Worm (Caenorhabditis elegans) whole organism, L3 larva: ENCODE results near the gene W03B1.5.
A peak's percentile ranks its signal among the peaks of the same experiment; 100 is the strongest.

Experiments
- R02D3.7 ChIP-seq: fragments of 150-350 bp; optimal IDR thresholded peaks from 2 replicates; lab custom pipeline; 2014; ENCODE audit warnings: missing biosample characterization, missing genetic modification characterization
- aly-2 ChIP-seq: fragments of 150-350 bp; optimal IDR thresholded peaks from 2 replicates; lab custom pipeline; 2014; ENCODE audit warnings: missing biosample characterization, missing genetic modification characterization
- ama-1 ChIP-seq: fragments of 150-350 bp; optimal IDR thresholded peaks from 2 replicates; lab custom pipeline; 2018
- daf-12 ChIP-seq: fragments of 150-350 bp; optimal IDR thresholded peaks from 2 replicates; lab custom pipeline; 2014; ENCODE audit warnings: missing biosample characterization, missing genetic modification reagents, missing genetic modification characterization
- egl-27 ChIP-seq: sonication (generic microtip); optimal IDR thresholded peaks from 4 replicates; lab custom pipeline; 2017; ENCODE audit warnings: missing biosample characterization, missing genetic modification reagents, missing genetic modification characterization
- egl-5 ChIP-seq: fragments of 150-350 bp; optimal IDR thresholded peaks from 2 replicates; lab custom pipeline; 2017; ENCODE audit warnings: missing biosample characterization, missing genetic modification reagents, missing genetic modification characterization, inconsistent platforms
- elt-1 ChIP-seq: fragments of 150-350 bp; optimal IDR thresholded peaks from 2 replicates; lab custom pipeline; 2014; ENCODE audit warnings: missing biosample characterization, missing genetic modification characterization
- elt-2 ChIP-seq: sonication (generic microtip); optimal IDR thresholded peaks from 2 replicates; lab custom pipeline; 2016; ENCODE audit warnings: missing genetic modification reagents, mild to moderate bottlenecking, missing genetic modification characterization, missing compliant biosample characterization
- elt-3 ChIP-seq, 3 experiments: fragments of 150-350 bp in 1 of 3; sonication (generic microtip) in 2 of 3; optimal IDR thresholded peaks; 2 replicates in 2 of 3; 4 replicates in 1 of 3; lab custom pipeline; 2014 to 2017; ENCODE audit warnings: missing biosample characterization in 3 of 3, missing genetic modification characterization in 3 of 3
- fos-1 ChIP-seq: fragments of 150-350 bp; optimal IDR thresholded peaks from 2 replicates; lab custom pipeline; 2014; ENCODE audit warnings: missing biosample characterization, missing genetic modification characterization
- hmg-11 ChIP-seq: sonication (generic microtip); optimal IDR thresholded peaks from 2 replicates; lab custom pipeline; 2016; ENCODE audit warnings: missing genetic modification characterization, missing compliant biosample characterization
- jun-1 ChIP-seq: fragments of 150-350 bp; optimal IDR thresholded peaks from 2 replicates; lab custom pipeline; 2014; ENCODE audit warnings: missing biosample characterization, missing genetic modification reagents, missing genetic modification characterization
- lin-15B ChIP-seq: fragments of 150-350 bp; optimal IDR thresholded peaks from 2 replicates; lab custom pipeline; 2014; ENCODE audit warnings: missing biosample characterization, missing genetic modification characterization
- lin-39 ChIP-seq: fragments of 150-350 bp; optimal IDR thresholded peaks from 2 replicates; lab custom pipeline; 2018; ENCODE audit warnings: missing biosample characterization, missing genetic modification reagents, missing genetic modification characterization
- lsy-12 ChIP-seq: sonication (generic microtip); optimal IDR thresholded peaks from 2 replicates; lab custom pipeline; 2016; ENCODE audit warnings: mild to moderate bottlenecking, missing genetic modification characterization, missing compliant biosample characterization
- mdl-1 ChIP-seq: fragments of 150-350 bp; optimal IDR thresholded peaks from 2 replicates; lab custom pipeline; 2014; ENCODE audit warnings: missing biosample characterization, missing genetic modification characterization
- mml-1 ChIP-seq: fragments of 150-350 bp; sonication (generic microtip); optimal IDR thresholded peaks from 3 replicates; lab custom pipeline; 2014; ENCODE audit warnings: missing biosample characterization, missing genetic modification characterization
- nfya-1 ChIP-seq: sonication (generic microtip); optimal IDR thresholded peaks from 2 replicates; lab custom pipeline; 2017; ENCODE audit warnings: missing genetic modification characterization, mild to moderate bottlenecking, missing compliant biosample characterization, antibody characterized with exemption, moderate library complexity; ENCODE audit not compliant: insufficient read depth
- nhr-12 ChIP-seq: fragments of 150-350 bp; optimal IDR thresholded peaks from 2 replicates; lab custom pipeline; 2014; ENCODE audit warnings: missing biosample characterization, missing genetic modification characterization
- nhr-23 ChIP-seq: fragments of 150-350 bp; optimal IDR thresholded peaks from 2 replicates; lab custom pipeline; 2014; ENCODE audit warnings: missing biosample characterization, missing genetic modification reagents, missing genetic modification characterization
- nhr-237 ChIP-seq: fragments of 150-350 bp; optimal IDR thresholded peaks from 2 replicates; lab custom pipeline; 2014; ENCODE audit warnings: missing biosample characterization, missing genetic modification characterization
- nhr-25 ChIP-seq: sonication (generic microtip); optimal IDR thresholded peaks from 2 replicates; lab custom pipeline; 2017; ENCODE audit warnings: missing biosample characterization, missing genetic modification characterization
- nhr-43 ChIP-seq: sonication (generic microtip); optimal IDR thresholded peaks from 2 replicates; lab custom pipeline; 2016; ENCODE audit warnings: mild to moderate bottlenecking, missing genetic modification characterization, missing compliant biosample characterization; ENCODE audit not compliant: poor library complexity, severe bottlenecking
- nhr-67 ChIP-seq: fragments of 150-350 bp; optimal IDR thresholded peaks from 2 replicates; lab custom pipeline; 2014; ENCODE audit warnings: missing biosample characterization, missing genetic modification characterization
- nhr-76 ChIP-seq: fragments of 150-350 bp; sonication (generic microtip); optimal IDR thresholded peaks from 5 replicates; lab custom pipeline; 2014; ENCODE audit warnings: missing biosample characterization, missing genetic modification characterization
- pha-4 ChIP-seq: fragments of 150-350 bp; optimal IDR thresholded peaks from 2 replicates; lab custom pipeline; 2014; ENCODE audit warnings: missing biosample characterization, missing genetic modification reagents, missing genetic modification characterization
- pqm-1 ChIP-seq: fragments of 150-350 bp; optimal IDR thresholded peaks from 2 replicates; lab custom pipeline; 2017; ENCODE audit warnings: missing biosample characterization, missing genetic modification characterization, inconsistent platforms
- sea-2 ChIP-seq: fragments of 150-350 bp; sonication (generic microtip); optimal IDR thresholded peaks from 4 replicates; lab custom pipeline; 2014; ENCODE audit warnings: missing biosample characterization, missing genetic modification reagents, missing genetic modification characterization
- skn-1 ChIP-seq: fragments of 150-350 bp; optimal IDR thresholded peaks from 2 replicates; lab custom pipeline; 2014; ENCODE audit warnings: missing biosample characterization, missing genetic modification characterization
- tbx-2 ChIP-seq: sonication (generic microtip); optimal IDR thresholded peaks from 2 replicates; lab custom pipeline; 2016; ENCODE audit warnings: mild to moderate bottlenecking, missing genetic modification characterization, missing compliant biosample characterization
- unc-62 ChIP-seq: fragments of 150-350 bp; sonication (generic microtip); optimal IDR thresholded peaks from 4 replicates; lab custom pipeline; 2014; ENCODE audit warnings: missing biosample characterization, missing genetic modification reagents, missing genetic modification characterization
- ztf-4 ChIP-seq: fragments of 150-350 bp; optimal IDR thresholded peaks from 2 replicates; lab custom pipeline; 2014; ENCODE audit warnings: missing biosample characterization, missing genetic modification characterization

W03B1.5 gene

ce11 chrIV:4338217-4338616 lies 10.0 kb upstream of the W03B1.5 start:
- peak; percentile 48 for TF ChIP-seq nhr-25 (tag; lab: Kevin White, UChicago)
- peak; percentile 82 for TF ChIP-seq elt-1 (tag; lab: Kevin White, UChicago)
- no peak for TF ChIP-seq skn-1 (tag; lab: Kevin White, UChicago)
- TF ChIP-seq unc-62 = no peak

DNA sequence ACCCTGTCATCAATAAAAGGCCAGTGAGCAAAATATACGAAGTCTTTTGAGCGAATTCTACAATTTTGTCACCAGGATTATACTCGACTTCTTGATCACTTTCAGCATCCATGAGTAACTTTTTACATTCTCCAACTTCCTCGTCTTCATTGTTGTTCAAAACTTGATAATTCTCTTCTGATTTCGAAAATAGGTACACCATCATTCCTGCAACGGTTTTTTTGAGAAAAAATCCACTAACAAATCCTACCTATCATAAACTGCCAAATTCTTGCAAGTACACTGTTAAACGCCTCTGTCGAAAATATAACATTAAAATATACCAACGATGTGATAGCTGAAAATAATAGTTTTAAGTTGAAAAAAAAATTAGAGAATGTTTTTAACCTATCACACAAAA lies 3.4 kb upstream of the W03B1.5 start:
- TF ChIP-seq fos-1 (tag; lab: Kevin White, UChicago) = no peak
- no peak for TF ChIP-seq pha-4 (tag; lab: Kevin White, UChicago)
- TF ChIP-seq egl-27 (tag; lab: Kevin White, UChicago) = no peak
- no peak for TF ChIP-seq egl-5 (tag; lab: Kevin White, UChicago)
- no peak for TF ChIP-seq mml-1 (tag; lab: Kevin White, UChicago)
- TF ChIP-seq ztf-4 (tag; lab: Kevin White, UChicago) = no peak
- TF ChIP-seq hmg-11 = no peak

DNA sequence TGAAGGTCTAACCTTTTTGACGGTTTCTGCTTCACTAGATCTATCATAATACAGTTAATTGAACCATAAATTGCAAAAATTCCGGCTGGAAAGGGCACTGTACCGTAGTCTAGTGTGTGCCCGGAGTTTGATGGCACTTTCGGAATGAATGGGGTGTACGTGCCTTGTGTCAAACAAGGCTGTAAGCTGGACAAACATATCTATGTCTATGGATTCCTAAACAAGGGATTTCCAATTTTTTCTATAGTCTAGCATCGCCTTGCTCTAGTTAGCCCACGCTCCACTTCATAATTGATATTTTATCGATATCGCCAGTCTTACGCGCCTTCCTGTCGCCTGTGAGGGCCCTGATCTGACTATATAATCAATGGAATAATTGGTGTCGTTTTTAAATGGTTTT lies 1.7 kb upstream of the W03B1.5 start, which contains the start of gene oac-52:
Gene oac-52 (minus strand): TSS at position 101 of the 400 bp plus-strand sequence.
- no peak for TF ChIP-seq nhr-23
- TF ChIP-seq nhr-43 = no peak
- no peak for TF ChIP-seq nhr-237 (tag; lab: Kevin White, UChicago)
- TF ChIP-seq aly-2 (tag; lab: Kevin White, UChicago) = no peak
- no peak for TF ChIP-seq nhr-76 (tag; lab: Kevin White, UChicago)
- TF ChIP-seq mdl-1 (tag; lab: Kevin White, UChicago) = no peak
- TF ChIP-seq nhr-12 = no peak
- TF ChIP-seq lsy-12 (tag; lab: Kevin White, UChicago) = no peak
- TF ChIP-seq, all 47 proteins: peak for 0

DNA sequence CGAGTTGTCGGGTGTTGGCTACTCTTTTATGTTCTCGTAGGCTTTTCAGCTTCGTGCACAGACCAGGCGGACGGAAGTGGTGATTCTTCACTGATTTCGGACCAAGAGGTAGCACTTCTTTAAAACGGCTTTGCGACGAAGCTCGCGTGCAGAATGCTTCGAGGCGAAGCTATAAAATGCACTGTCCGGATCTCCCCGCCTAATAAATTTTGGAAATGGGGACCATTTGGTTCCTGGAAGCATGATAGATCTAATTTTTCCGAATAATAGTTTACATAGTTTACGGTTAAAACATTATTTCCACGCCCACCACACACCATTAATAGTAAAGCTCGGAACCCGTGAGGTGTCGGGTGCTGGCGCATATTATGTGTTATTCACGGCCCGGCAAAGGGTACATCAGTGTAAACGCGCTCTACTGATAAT lies 655 bp upstream of the W03B1.5 start:
- TF ChIP-seq nfya-1 (tag; lab: Kevin White, UChicago) = no peak
- no peak for TF ChIP-seq nhr-23
- peak; percentile 88 for TF ChIP-seq ama-1
- no peak for TF ChIP-seq tbx-2 (tag; lab: Kevin White, UChicago)
- no peak for TF ChIP-seq nhr-43
- no peak for TF ChIP-seq egl-27 (tag; lab: Kevin White, UChicago)
- TF ChIP-seq, all 47 proteins: peak for 1

- TF ChIP-seq elt-3 (tag; optimal IDR thresholded peaks at IDR 0.05; lab: Kevin White, UChicago) (no peak), nhr-67 (no peak), R02D3.7 (tag; lab: Kevin White, UChicago) (no peak), nhr-12 (no peak), egl-5 (tag; lab: Kevin White, UChicago) (no peak), sea-2 (GFP tag; lab: Kevin White, UChicago) (no peak), lin-39 (tag; lab: Kevin White, UChicago) (no peak), elt-2 (tag; lab: Kevin White, UChicago) (no peak), mdl-1 (tag; lab: Kevin White, UChicago) (no peak), nhr-25 (tag; lab: Kevin White, UChicago) (no peak), pqm-1 (no peak), hmg-11 (no peak), mml-1 (tag; lab: Kevin White, UChicago) (no peak), daf-12 (tag; lab: Kevin White, UChicago) (no peak)
These were observed 8.6 kb downstream of the W03B1.5 start, which contains the start of gene W03B1.9 for ce11 chrIV:4356879-4357278. TSS of gene W03B1.9 (minus strand) at chrIV:4356979.

DNA sequence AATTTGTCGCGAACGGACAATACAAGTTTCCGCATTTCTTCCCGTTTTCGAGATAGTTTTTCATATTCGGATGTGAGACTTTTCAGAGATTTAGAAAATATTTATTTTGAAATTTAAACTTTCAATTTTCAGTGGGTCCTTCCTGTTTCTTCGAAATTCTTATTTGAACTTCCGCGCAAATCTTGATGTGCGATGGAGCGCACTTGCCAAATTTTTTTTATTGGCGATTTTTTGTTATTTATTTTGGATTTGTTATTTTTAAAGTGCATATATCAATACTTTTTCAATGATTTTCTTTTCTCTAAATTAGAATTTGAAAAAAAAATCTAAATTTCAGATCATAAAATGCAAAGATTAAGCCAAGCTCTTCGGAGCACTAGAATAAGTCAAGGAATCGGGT lies 9.1 kb downstream of the W03B1.5 start, which contains the start of gene sars-2:
Gene sars-2 (plus strand): TSS at position 341 of the 400 bp plus-strand sequence.
- peak; percentile 7 for TF ChIP-seq nhr-23
- TF ChIP-seq skn-1 (tag; lab: Kevin White, UChicago) = no peak
- TF ChIP-seq lin-15B = peak; percentile 66
- no peak for TF ChIP-seq elt-1 (tag; lab: Kevin White, UChicago)
- no peak for TF ChIP-seq nhr-25 (tag; lab: Kevin White, UChicago)
- peak; percentile 59 for TF ChIP-seq nfya-1 (tag; lab: Kevin White, UChicago)
- no peak for TF ChIP-seq jun-1
- peak; percentile 76 for TF ChIP-seq pha-4 (tag; lab: Kevin White, UChicago)
- no peak for TF ChIP-seq elt-3 (tag; optimal IDR thresholded peaks at IDR 0.05; lab: Kevin White, UChicago)
- TF ChIP-seq, all 47 proteins: peak for 4
